Worm (Caenorhabditis elegans) whole organism, early embryonic: ENCODE results near the gene Y51A2D.8.
A peak's percentile ranks its signal among the peaks of the same experiment; 100 is the strongest.

Source experiments
- B0310.2 ChIP-seq: sonication (generic microtip); optimal IDR thresholded peaks from 2 replicates; lab custom pipeline; 2016; ENCODE audit warnings: mild to moderate bottlenecking, missing genetic modification characterization, missing compliant biosample characterization
- F13C5.2 ChIP-seq: sonication (generic microtip); optimal IDR thresholded peaks from 2 replicates; lab custom pipeline; 2017; ENCODE audit warnings: mild to moderate bottlenecking, missing genetic modification characterization, inconsistent platforms, missing compliant biosample characterization
- aly-1 ChIP-seq: sonication (generic microtip); optimal IDR thresholded peaks from 2 replicates; lab custom pipeline; 2016; ENCODE audit warnings: missing genetic modification characterization, missing compliant biosample characterization
- ama-1 ChIP-seq: fragments of 150-350 bp; optimal IDR thresholded peaks from 2 replicates; lab custom pipeline; 2014
- ceh-13 ChIP-seq: fragments of 200-800 bp; sonication (Bioruptor generic); optimal IDR thresholded peaks from 2 replicates; lab custom pipeline; 2018; ENCODE audit warnings: mild to moderate bottlenecking, missing genetic modification characterization, missing compliant biosample characterization
- ceh-36 ChIP-seq: sonication (generic microtip); optimal IDR thresholded peaks from 2 replicates; lab custom pipeline; 2016; ENCODE audit warnings: missing genetic modification characterization, inconsistent platforms, missing compliant biosample characterization
- ets-7 ChIP-seq: sonication (generic microtip); optimal IDR thresholded peaks from 2 replicates; lab custom pipeline; 2016; ENCODE audit warnings: missing genotype, missing genetic modification characterization, missing compliant biosample characterization
- flt-1 ChIP-seq: fragments of 200-800 bp; sonication (Bioruptor generic); IDR thresholded peaks from 2 replicates; pipeline ENCODE4 v1.3.6; 2022; ENCODE audit warnings: missing genetic modification characterization, missing compliant biosample characterization
- hmbx-1 ChIP-seq: sonication (generic microtip); optimal IDR thresholded peaks from 2 replicates; lab custom pipeline; 2016; ENCODE audit warnings: mild to moderate bottlenecking, missing genetic modification characterization, missing compliant biosample characterization
- hmg-4 ChIP-seq: fragments of 200-800 bp; sonication (Bioruptor generic); optimal IDR thresholded peaks from 2 replicates; lab custom pipeline; 2018; ENCODE audit warnings: mild to moderate bottlenecking, missing genetic modification characterization, missing compliant biosample characterization
- hnd-1 ChIP-seq: sonication (generic microtip); optimal IDR thresholded peaks from 2 replicates; lab custom pipeline; 2016; ENCODE audit warnings: missing genetic modification characterization, missing compliant biosample characterization
- pes-1 ChIP-seq: fragments of 200-800 bp; sonication (Bioruptor generic); IDR thresholded peaks from 2 replicates; pipeline ENCODE4 v1.3.6; 2022; ENCODE audit warnings: missing genetic modification reagents, missing genetic modification characterization, missing compliant biosample characterization
- scrt-1 ChIP-seq: fragments of 200-800 bp; sonication (Bioruptor generic); IDR thresholded peaks from 2 replicates; pipeline ENCODE4 v1.3.6; 2022; ENCODE audit warnings: missing genetic modification characterization, missing compliant biosample characterization
- sea-1 ChIP-seq: fragments of 200-800 bp; sonication (Bioruptor generic); conservative IDR thresholded peaks from 2 replicates; pipeline ENCODE4 v1.3.6; 2022; ENCODE audit warnings: missing genetic modification characterization, missing compliant biosample characterization
- tbx-11 ChIP-seq: fragments of 200-800 bp; sonication (Bioruptor generic); IDR thresholded peaks from 2 replicates; pipeline ENCODE4 v1.3.6; 2022; ENCODE audit warnings: missing genetic modification characterization, missing compliant biosample characterization
- tbx-37 ChIP-seq: fragments of 200-800 bp; sonication (Bioruptor generic); conservative IDR thresholded peaks from 2 replicates; pipeline ENCODE4 v1.3.6; 2022; ENCODE audit warnings: missing genetic modification reagents, missing genetic modification characterization, missing compliant biosample characterization
- tra-4 ChIP-seq: sonication (generic microtip); optimal IDR thresholded peaks from 2 replicates; lab custom pipeline; 2017; ENCODE audit warnings: missing genetic modification characterization, missing compliant biosample characterization

Y51A2D.8 gene

DNA sequence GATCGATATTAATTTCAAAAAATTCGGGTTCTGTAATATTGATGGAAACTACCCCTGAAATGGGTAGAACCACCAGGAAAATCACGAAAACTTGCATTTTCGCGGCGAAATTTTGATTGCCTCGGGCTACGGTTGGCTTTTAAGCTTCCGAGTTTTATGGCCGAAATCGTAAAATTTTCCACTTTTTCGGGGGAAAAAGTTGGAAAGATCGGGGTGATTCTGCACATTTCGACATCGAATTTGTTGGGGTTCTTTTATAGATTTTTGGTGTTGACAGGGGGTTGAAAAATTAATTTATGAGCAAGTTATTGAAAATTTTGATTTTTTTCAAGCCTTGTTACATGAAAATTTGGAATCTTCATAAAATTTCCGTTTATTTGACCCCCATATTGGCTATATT is at the start of gene Y51A2D.8:
Gene Y51A2D.8, minus strand, starts transcription at position 101 of the 400 bp plus-strand sequence.
- no peak for TF ChIP-seq ceh-36 (tag; lab: Kevin White, UChicago)
- no peak for TF ChIP-seq aly-1 (tag; lab: Kevin White, UChicago)
- no peak for TF ChIP-seq pes-1
- TF ChIP-seq hmbx-1 (tag; lab: Kevin White, UChicago) = no peak
- no peak for TF ChIP-seq hnd-1 (tag; lab: Kevin White, UChicago)
- no peak for TF ChIP-seq hmg-4 (GFP tag; lab: Kevin White, UChicago)
- no peak for TF ChIP-seq flt-1 (GFP tag; lab: Robert Waterston, UW)
- TF ChIP-seq ets-7 (tag; lab: Kevin White, UChicago) = no peak
- TF ChIP-seq ceh-13 (GFP tag; lab: Kevin White, UChicago) = no peak

DNA sequence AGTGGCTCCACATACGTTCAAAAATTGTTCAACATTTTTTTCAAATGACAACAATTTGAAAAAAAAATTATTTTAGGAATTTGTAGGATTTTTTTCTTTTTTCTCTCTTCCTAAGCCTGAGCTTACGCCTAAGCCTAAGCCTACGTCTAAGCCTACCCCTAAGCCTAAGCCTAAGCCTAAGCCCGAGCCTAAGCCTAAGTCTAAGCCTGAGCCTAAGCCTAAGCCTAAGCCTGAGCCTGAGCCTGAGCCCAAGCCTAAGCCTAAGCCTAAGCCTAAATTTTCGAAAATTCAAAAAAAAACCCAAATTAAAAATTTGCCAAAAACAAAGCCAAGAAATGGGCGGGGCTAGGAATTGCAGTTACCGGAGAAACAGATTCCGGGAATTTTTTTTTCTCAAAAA is 44.1 kb upstream of the Y51A2D.8 start:
- no peak for TF ChIP-seq hnd-1 (tag; lab: Kevin White, UChicago)
- no peak for TF ChIP-seq ets-7 (tag; lab: Kevin White, UChicago)
- no peak for TF ChIP-seq pes-1
- TF ChIP-seq scrt-1 (GFP tag; lab: Robert Waterston, UW) = no peak
- no peak for TF ChIP-seq B0310.2
- no peak for TF ChIP-seq aly-1 (tag; lab: Kevin White, UChicago)
- TF ChIP-seq ceh-13 (GFP tag; lab: Kevin White, UChicago) = no peak
- TF ChIP-seq ceh-36 (tag; lab: Kevin White, UChicago) = peak; percentile 83

DNA sequence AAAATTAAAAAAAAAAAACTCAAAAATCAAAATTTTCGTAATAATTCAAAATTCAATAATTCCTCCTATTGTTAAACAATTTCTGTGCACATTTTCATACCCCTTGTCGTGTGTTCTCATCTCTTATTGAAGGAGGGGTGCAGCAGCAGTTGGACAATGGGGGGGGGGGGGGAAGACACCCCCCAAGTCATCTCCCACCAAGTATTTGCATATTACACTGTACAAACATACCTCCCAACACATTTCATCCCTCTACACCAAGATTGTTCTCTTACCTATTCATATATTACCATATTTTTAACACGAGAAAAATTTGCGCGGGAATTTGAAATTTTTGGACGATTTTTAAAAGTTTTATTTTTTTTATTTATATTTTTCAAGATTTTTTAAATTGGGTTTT is 42.6 kb upstream of the Y51A2D.8 start:
- TF ChIP-seq scrt-1 (GFP tag; lab: Robert Waterston, UW) = no peak
- TF ChIP-seq ceh-13 (GFP tag; lab: Kevin White, UChicago) = no peak
- no peak for TF ChIP-seq aly-1 (tag; lab: Kevin White, UChicago)
- no peak for TF ChIP-seq flt-1 (GFP tag; lab: Robert Waterston, UW)
- TF ChIP-seq pes-1 = no peak
- no peak for TF ChIP-seq tbx-11 (GFP tag; lab: Robert Waterston, UW)
- TF ChIP-seq ama-1 (lab: Kevin White, UChicago) = no peak
- TF ChIP-seq ets-7 (tag; lab: Kevin White, UChicago) = no peak
- TF ChIP-seq tbx-37 (GFP tag; lab: Robert Waterston, UW) = no peak
- TF ChIP-seq hmg-4 (GFP tag; lab: Kevin White, UChicago) = no peak
- TF ChIP-seq ceh-36 (tag; lab: Kevin White, UChicago) = no peak
- no peak for TF ChIP-seq B0310.2
- TF ChIP-seq hnd-1 (tag; lab: Kevin White, UChicago) = no peak
- no peak for TF ChIP-seq sea-1 (GFP tag; lab: Robert Waterston, UW)
- TF ChIP-seq hmbx-1 (tag; lab: Kevin White, UChicago) = no peak
- TF ChIP-seq tra-4 (tag; lab: Kevin White, UChicago) = no peak
- TF ChIP-seq F13C5.2 (tag; lab: Kevin White, UChicago) = no peak

DNA sequence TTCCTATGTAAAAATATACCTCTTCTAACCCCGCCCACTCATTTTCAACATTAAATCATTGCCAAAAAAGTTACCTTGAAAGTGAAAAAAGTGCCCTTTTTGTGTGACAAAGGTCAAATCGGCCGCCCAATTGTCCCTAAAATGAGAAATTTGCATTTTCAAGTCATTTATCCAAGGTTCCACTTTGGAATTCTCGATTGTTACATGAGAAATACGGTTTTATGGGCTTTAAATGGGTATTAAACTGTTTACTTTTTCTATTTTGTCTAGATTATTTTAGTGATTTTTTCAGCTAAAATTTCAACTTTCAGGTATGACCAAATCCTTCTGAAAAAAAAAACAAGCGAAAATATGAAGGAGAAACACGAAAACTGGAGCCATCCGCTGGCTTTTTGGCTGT is 38.8 kb upstream of the Y51A2D.8 start, which contains the start of gene grdn-1:
Gene grdn-1, plus strand, starts transcription at position 301 of the 400 bp plus-strand sequence.
- no peak for TF ChIP-seq hmbx-1 (tag; lab: Kevin White, UChicago)
- no peak for TF ChIP-seq flt-1 (GFP tag; lab: Robert Waterston, UW)
- TF ChIP-seq tra-4 (tag; lab: Kevin White, UChicago) = no peak
- no peak for TF ChIP-seq ets-7 (tag; lab: Kevin White, UChicago)
- no peak for TF ChIP-seq ama-1 (lab: Kevin White, UChicago)
- TF ChIP-seq pes-1 = no peak
- TF ChIP-seq B0310.2 = no peak
- no peak for TF ChIP-seq scrt-1 (GFP tag; lab: Robert Waterston, UW)
- no peak for TF ChIP-seq F13C5.2 (tag; lab: Kevin White, UChicago)
- TF ChIP-seq aly-1 (tag; lab: Kevin White, UChicago) = no peak

DNA sequence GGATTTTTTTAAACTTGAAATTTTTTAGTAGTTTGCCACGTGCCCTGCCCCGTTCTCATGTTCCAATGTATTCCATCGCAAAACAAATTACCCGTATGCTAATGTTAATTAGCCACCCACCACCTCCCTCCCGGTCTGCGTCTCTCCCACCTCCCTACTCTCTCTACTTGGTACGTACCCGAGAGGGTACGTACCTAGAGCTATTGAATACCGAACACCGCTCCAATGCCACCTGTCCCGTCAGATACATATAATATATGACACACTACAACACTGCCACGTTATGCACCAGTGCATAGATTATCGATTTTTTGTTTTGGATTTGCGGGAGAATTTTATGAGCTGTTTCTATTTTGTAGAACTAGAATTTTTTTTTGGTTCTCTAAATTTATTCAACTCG is 35.9 kb upstream of the Y51A2D.8 start:
- TF ChIP-seq tbx-11 (GFP tag; lab: Robert Waterston, UW) = no peak
- TF ChIP-seq ama-1 (lab: Kevin White, UChicago) = no peak
- peak; percentile 7 for TF ChIP-seq F13C5.2 (tag; lab: Kevin White, UChicago)
- no peak for TF ChIP-seq scrt-1 (GFP tag; lab: Robert Waterston, UW)
- TF ChIP-seq aly-1 (tag; lab: Kevin White, UChicago) = no peak
- TF ChIP-seq hmg-4 (GFP tag; lab: Kevin White, UChicago) = peak; percentile 33
- no peak for TF ChIP-seq ets-7 (tag; lab: Kevin White, UChicago)

DNA sequence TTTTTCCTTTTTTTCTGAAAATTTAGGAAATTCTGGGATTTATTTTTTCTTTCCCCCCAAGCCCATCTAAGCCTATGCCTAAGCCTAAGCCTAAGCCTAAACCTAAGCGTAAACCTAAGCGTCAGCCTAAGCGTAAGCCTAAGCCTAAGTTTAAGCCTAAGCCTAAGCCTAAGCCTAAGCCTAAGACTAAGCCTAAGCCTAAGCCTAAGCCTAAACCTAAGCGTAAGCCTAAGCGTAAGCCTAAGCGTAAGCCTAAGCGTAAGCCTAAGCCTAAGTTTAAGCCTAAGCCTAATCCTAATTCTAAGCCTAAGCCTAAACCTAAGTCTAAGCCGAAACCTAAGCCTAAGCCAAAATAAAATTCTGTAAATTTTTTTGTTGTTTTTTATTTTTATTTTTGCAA is 34.3 kb upstream of the Y51A2D.8 start:
- peak; percentile 90 for TF ChIP-seq ceh-36 (tag; lab: Kevin White, UChicago)
- TF ChIP-seq B0310.2 = no peak

DNA sequence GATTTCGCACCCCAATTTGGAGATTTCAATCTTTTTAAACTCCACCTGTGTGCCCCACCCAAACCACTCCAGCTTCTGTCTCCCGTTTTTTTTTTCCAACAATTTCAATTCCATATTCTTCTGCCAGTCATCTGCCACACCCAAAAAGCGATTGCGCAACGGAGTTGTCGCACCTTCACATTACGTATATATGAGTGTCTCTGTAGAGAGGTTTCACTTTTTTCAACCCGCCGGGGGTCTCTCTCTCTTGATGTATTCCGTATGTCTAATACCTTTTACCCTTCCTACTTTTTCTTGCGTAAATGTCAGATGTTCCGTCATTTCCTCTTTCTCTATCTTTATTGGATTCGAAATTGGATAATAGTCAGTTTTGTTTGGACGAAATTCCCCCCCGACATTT is 33.3 kb upstream of the Y51A2D.8 start:
- no peak for TF ChIP-seq scrt-1 (GFP tag; lab: Robert Waterston, UW)
- no peak for TF ChIP-seq B0310.2
- TF ChIP-seq ceh-36 (tag; lab: Kevin White, UChicago) = no peak
- TF ChIP-seq hmg-4 (GFP tag; lab: Kevin White, UChicago) = no peak
- no peak for TF ChIP-seq tra-4 (tag; lab: Kevin White, UChicago)
- no peak for TF ChIP-seq F13C5.2 (tag; lab: Kevin White, UChicago)
- no peak for TF ChIP-seq ceh-13 (GFP tag; lab: Kevin White, UChicago)
- TF ChIP-seq tbx-11 (GFP tag; lab: Robert Waterston, UW) = no peak
- TF ChIP-seq ama-1 (lab: Kevin White, UChicago) = no peak
- no peak for TF ChIP-seq ets-7 (tag; lab: Kevin White, UChicago)
- no peak for TF ChIP-seq sea-1 (GFP tag; lab: Robert Waterston, UW)
- no peak for TF ChIP-seq hmbx-1 (tag; lab: Kevin White, UChicago)
- TF ChIP-seq tbx-37 (GFP tag; lab: Robert Waterston, UW) = no peak
- no peak for TF ChIP-seq hnd-1 (tag; lab: Kevin White, UChicago)
- no peak for TF ChIP-seq flt-1 (GFP tag; lab: Robert Waterston, UW)
- no peak for TF ChIP-seq pes-1
- TF ChIP-seq aly-1 (tag; lab: Kevin White, UChicago) = no peak
